Worm (Caenorhabditis elegans): Measurements from ENCODE around the gene F15H10.8.

F15H10.8 gene

ce11 chrV:10371177-10371576 is 31.5 kb downstream of the F15H10.8 start (continued):
- TF ChIP-seq nhr-90 (tag; optimal IDR thresholded peaks at IDR 0.05; ENCODE audit: poor library complexity) (peak; percentile 14), F16B12.6 (tag; optimal IDR thresholded peaks at IDR 0.05) (no peak), mep-1 (tag; optimal IDR thresholded peaks at IDR 0.05) (no peak), elt-3 (tag; optimal IDR thresholded peaks at IDR 0.05) (peak in 2 of 6 experiments; percentile 31 to 37), isw-1 (GFP tag; IDR thresholded peaks at IDR 0.05) (no peak), mdl-1 (tag; optimal IDR thresholded peaks at IDR 0.05) (peak in 1 of 2 experiments; percentile 23), tlp-1 (tag; optimal IDR thresholded peaks at IDR 0.05) (no peak), egl-27 (tag; optimal IDR thresholded peaks at IDR 0.05) (no peak), unc-62 (GFP tag; optimal IDR thresholded peaks at IDR 0.05) (no peak), ceh-88 (GFP tag; IDR thresholded peaks at IDR 0.05) (no peak), ztf-11 (tag; optimal IDR thresholded peaks at IDR 0.05) (no peak), elt-2 (tag; optimal IDR thresholded peaks at IDR 0.05) (peak; percentile 76), snu-23 (GFP tag; optimal IDR thresholded peaks at IDR 0.05) (peak; percentile 52), fkh-8 (tag; optimal IDR thresholded peaks at IDR 0.05) (no peak), blmp-1 (tag; optimal IDR thresholded peaks at IDR 0.05) (peak; percentile 51)

ce11 chrV:10368256-10368655 is 34.4 kb downstream of the F15H10.8 start, which contains the start of gene sri-20:
sri-20 (plus strand) TSS chrV:10368556.
- TF ChIP-seq efl-1 (optimal IDR thresholded peaks at IDR 0.05) (no peak), efl-1 (GFP tag; optimal IDR thresholded peaks at IDR 0.05 in 1 of 2) (peak in 1 of 2 experiments; percentile 75), F16B12.6 (tag; optimal IDR thresholded peaks at IDR 0.05) (no peak)

ce11 chrV:10363834-10364233 is 38.9 kb downstream of the F15H10.8 start:
- TF ChIP-seq ztf-4 (tag; optimal IDR thresholded peaks at IDR 0.05) (no peak), vab-15 (tag; optimal IDR thresholded peaks at IDR 0.05) (no peak), fkh-10 (GFP tag; optimal IDR thresholded peaks at IDR 0.05) (no peak), isw-1 (GFP tag; IDR thresholded peaks at IDR 0.05) (no peak), Y116A8C.19 (tag; optimal IDR thresholded peaks at IDR 0.05; ENCODE audit: borderline replicate concordance) (no peak), ceh-63 (GFP tag; optimal IDR thresholded peaks at IDR 0.05) (no peak), aha-1 (tag; optimal IDR thresholded peaks at IDR 0.05) (no peak), rnt-1 (tag; optimal IDR thresholded peaks at IDR 0.05) (no peak)

ce11 chrV:10361830-10362397 is 40.8 kb downstream of the F15H10.8 start, which contains the start of gene cash-1:
cash-1 (plus strand) TSS chrV:10362261.
- TF ChIP-seq dsc-1 (tag; optimal IDR thresholded peaks at IDR 0.05) (peak; percentile 12), aha-1 (tag; optimal IDR thresholded peaks at IDR 0.05) (no peak), mab-9 (GFP tag; IDR thresholded peaks at IDR 0.05) (no peak), hlh-17 (GFP tag; optimal IDR thresholded peaks at IDR 0.05; ENCODE audit: borderline replicate concordance) (no peak), C04F5.9 (tag; optimal IDR thresholded peaks at IDR 0.05) (no peak), tlp-1 (tag; optimal IDR thresholded peaks at IDR 0.05) (no peak), nhr-12 (tag; optimal IDR thresholded peaks at IDR 0.05) (no peak), hlh-4 (tag; optimal IDR thresholded peaks at IDR 0.05) (no peak), fkh-8 (tag; optimal IDR thresholded peaks at IDR 0.05) (peak; percentile 71), lir-3 (tag; optimal IDR thresholded peaks at IDR 0.05; ENCODE audit: poor library complexity) (peak; percentile 31), elt-3 (tag; optimal IDR thresholded peaks at IDR 0.05) (peak in 1 of 6 experiments; percentile 45), snu-23 (GFP tag; optimal IDR thresholded peaks at IDR 0.05) (peak; percentile 72), nhr-77 (tag; optimal IDR thresholded peaks at IDR 0.05) (peak; percentile 39), egl-13 (tag; optimal IDR thresholded peaks at IDR 0.05) (peak; percentile 22), sptf-1 (tag; optimal IDR thresholded peaks at IDR 0.05) (no peak), lin-35 (GFP tag; optimal IDR thresholded peaks at IDR 0.05) (peak; percentile 88 to 95), isw-1 (GFP tag; IDR thresholded peaks at IDR 0.05) (peak; percentile 67), grh-1 (GFP tag; IDR thresholded peaks at IDR 0.05) (no peak), mdl-1 (tag; optimal IDR thresholded peaks at IDR 0.05) (peak in 1 of 2 experiments; percentile 82), nhr-71 (tag; optimal IDR thresholded peaks at IDR 0.05) (peak; percentile 82), mep-1 (tag; optimal IDR thresholded peaks at IDR 0.05) (peak; percentile 71), efl-3 (GFP tag; optimal IDR thresholded peaks at IDR 0.05) (no peak), nhr-19 (GFP tag; conservative IDR thresholded peaks at IDR 0.05) (peak; percentile 58), lsy-2 (tag; optimal IDR thresholded peaks at IDR 0.05) (peak; percentile 56 to 86), nhr-76 (tag; optimal IDR thresholded peaks at IDR 0.05) (no peak), unc-62 (GFP tag; optimal IDR thresholded peaks at IDR 0.05) (no peak), nhr-28 (tag; optimal IDR thresholded peaks at IDR 0.05) (no peak), lin-39 (tag; optimal IDR thresholded peaks at IDR 0.05) (no peak), lin-13 (GFP tag; optimal IDR thresholded peaks at IDR 0.05) (peak; percentile 52), aly-2 (tag; optimal IDR thresholded peaks at IDR 0.05) (no peak), nhr-11 (tag; optimal IDR thresholded peaks at IDR 0.05) (no peak)

All from whole organism, L1 larva.